Worm (Caenorhabditis elegans): ENCODE results near the gene C34B4.2.

Gene C34B4.2

ce11 chrV:13071052-13071451 lies 11.8 kb upstream of the C34B4.2 start, which contains the start of gene C34B4.3:
C34B4.3 (minus strand) TSS chrV:13071152.
- TF ChIP-seq peb-1 (tag; optimal IDR thresholded peaks at IDR 0.05) (no peak), unc-55 (GFP tag; optimal IDR thresholded peaks at IDR 0.05) (no peak), nhr-237 (tag; optimal IDR thresholded peaks at IDR 0.05) (no peak), ceh-82 (tag; optimal IDR thresholded peaks at IDR 0.05) (no peak)

DNA sequence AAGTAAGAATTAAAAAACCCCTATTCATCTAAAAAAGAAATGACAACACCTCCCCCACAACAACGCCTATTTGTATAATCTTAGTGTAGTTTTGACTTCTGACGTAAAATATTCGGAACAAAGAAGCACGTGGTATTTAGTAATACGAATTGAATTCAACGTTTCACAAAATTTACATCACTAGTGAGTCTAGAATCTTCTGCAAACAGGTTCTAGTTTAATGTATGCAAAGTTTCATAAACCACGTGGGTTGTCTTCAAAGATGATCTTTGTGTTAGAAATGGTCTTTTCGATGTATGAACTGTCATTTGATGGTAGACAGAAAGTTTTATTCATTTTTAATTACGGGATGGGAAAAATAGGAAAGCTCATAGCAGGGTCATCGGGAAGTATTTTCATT lies 9.7 kb upstream of the C34B4.2 start:
- TF ChIP-seq dmd-4 (tag; optimal IDR thresholded peaks at IDR 0.05) (no peak), nhr-25 (tag; optimal IDR thresholded peaks at IDR 0.05) (peak; percentile 51), F13H6.1 (tag; optimal IDR thresholded peaks at IDR 0.05) (no peak), nhr-21 (tag; optimal IDR thresholded peaks at IDR 0.05) (no peak)

DNA sequence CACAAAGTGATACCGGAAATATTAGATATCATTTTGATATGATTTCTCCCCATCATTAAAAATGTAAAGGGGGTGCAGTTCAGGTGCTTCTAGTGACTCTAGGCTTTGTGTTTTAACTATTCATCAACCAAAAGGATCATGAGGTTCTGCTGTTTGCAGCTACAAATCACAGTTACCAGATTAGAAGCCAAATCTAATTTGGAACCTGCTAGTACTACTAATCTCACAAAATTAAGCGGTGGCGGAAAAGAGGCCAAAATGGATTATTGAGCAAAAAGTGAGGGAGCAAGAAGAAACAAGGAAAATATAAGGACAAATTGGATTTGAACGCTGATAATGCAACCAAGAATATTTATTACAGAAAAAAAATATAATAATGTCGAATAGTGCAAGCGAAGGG lies 8.7 kb upstream of the C34B4.2 start:
- no peak for TF ChIP-seq lin-13 (GFP tag; optimal IDR thresholded peaks at IDR 0.05)
- TF ChIP-seq ceh-16 (tag; optimal IDR thresholded peaks at IDR 0.05) = no peak
- no peak for TF ChIP-seq blmp-1 (tag; optimal IDR thresholded peaks at IDR 0.05; ENCODE audit: insufficient read depth)
- TF ChIP-seq lin-11 (tag; optimal IDR thresholded peaks at IDR 0.05) = no peak

DNA sequence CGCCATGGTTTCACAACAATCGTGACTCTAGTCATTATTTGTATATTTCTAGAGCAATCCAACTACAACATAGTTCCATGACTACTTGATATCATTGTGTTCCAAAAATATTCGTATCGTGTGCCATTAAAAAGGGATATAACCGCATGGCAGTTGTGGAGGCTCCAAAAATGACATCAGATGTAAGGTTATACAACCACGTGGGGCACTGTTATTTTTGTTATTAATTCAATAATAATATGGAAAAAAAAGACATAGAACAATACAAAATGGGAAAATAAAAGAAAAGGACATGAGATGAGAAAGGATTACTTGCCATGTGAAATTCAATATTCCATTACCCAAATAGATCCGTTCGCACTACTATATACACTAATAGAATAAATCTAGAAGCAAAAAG lies 7.4 kb upstream of the C34B4.2 start:
- TF ChIP-seq mdl-1 (tag; optimal IDR thresholded peaks at IDR 0.05) = no peak
- TF ChIP-seq elt-3 (tag; optimal IDR thresholded peaks at IDR 0.05) = no peak
- no peak for TF ChIP-seq ztf-11 (tag; optimal IDR thresholded peaks at IDR 0.05)
- no peak for TF ChIP-seq snpc-4 (tag; optimal IDR thresholded peaks at IDR 0.05)

- TF ChIP-seq nhr-25 (tag; optimal IDR thresholded peaks at IDR 0.05) (peak; percentile 99), lsy-2 (tag; optimal IDR thresholded peaks at IDR 0.05) (peak in 1 of 2 experiments; percentile 61), R02D3.7 (tag; optimal IDR thresholded peaks at IDR 0.05) (no peak), sma-3 (GFP tag; optimal IDR thresholded peaks at IDR 0.05) (peak; percentile 96), blmp-1 (tag; optimal IDR thresholded peaks at IDR 0.05; ENCODE audit: insufficient read depth) (peak; percentile 87), dmd-4 (tag; optimal IDR thresholded peaks at IDR 0.05) (no peak), fos-1 (tag; optimal IDR thresholded peaks at IDR 0.05) (peak; percentile 74), mdl-1 (tag; optimal IDR thresholded peaks at IDR 0.05) (peak; percentile 75 to 89), nhr-129 (tag; optimal IDR thresholded peaks at IDR 0.05) (peak; percentile 67), mbf-1 (tag; optimal IDR thresholded peaks at IDR 0.05) (no peak), mab-5 (tag; optimal IDR thresholded peaks at IDR 0.05) (peak; percentile 77), crh-2 (tag; optimal IDR thresholded peaks at IDR 0.05) (peak; percentile 99), nhr-6 (tag; optimal IDR thresholded peaks at IDR 0.05) (no peak), egl-27 (tag; optimal IDR thresholded peaks at IDR 0.05) (peak; percentile 92), ceh-16 (tag; optimal IDR thresholded peaks at IDR 0.05) (peak; percentile 80), F13H6.1 (tag; optimal IDR thresholded peaks at IDR 0.05) (peak; percentile 69), gmeb-1 (tag; optimal IDR thresholded peaks at IDR 0.05) (peak; percentile 49), skn-1 (tag; optimal IDR thresholded peaks at IDR 0.05) (no peak), nhr-12 (tag; optimal IDR thresholded peaks at IDR 0.05) (no peak), nhr-77 (tag; optimal IDR thresholded peaks at IDR 0.05) (no peak), nhr-10 (tag; optimal IDR thresholded peaks at IDR 0.05) (peak; percentile 38), ztf-4 (tag; optimal IDR thresholded peaks at IDR 0.05) (peak; percentile 62), nhr-21 (tag; optimal IDR thresholded peaks at IDR 0.05) (peak; percentile 98), unc-62 (GFP tag; optimal IDR thresholded peaks at IDR 0.05) (peak; percentile 35), sma-9 (GFP tag; optimal IDR thresholded peaks at IDR 0.05) (peak; percentile 98), sma-9 (tag; optimal IDR thresholded peaks at IDR 0.05) (peak; percentile 51), C34F6.9 (tag; optimal IDR thresholded peaks at IDR 0.05) (peak; percentile 37), zag-1 (tag; optimal IDR thresholded peaks at IDR 0.05) (no peak), alr-1 (tag; optimal IDR thresholded peaks at IDR 0.05) (no peak), Y55F3AM.14 (GFP tag; optimal IDR thresholded peaks at IDR 0.05) (peak; percentile 72), nhr-23 (tag; optimal IDR thresholded peaks at IDR 0.05) (peak; percentile 8), peb-1 (tag; optimal IDR thresholded peaks at IDR 0.05) (no peak)
Observed at ce11 chrV:13081197-13081747, 1.6 kb upstream of the C34B4.2 start.
